Worm (Caenorhabditis elegans): ENCODE data around the gene T01C1.4.

- TF ChIP-seq pax-3 (tag; optimal IDR thresholded peaks at IDR 0.05) (peak; percentile 15), nhr-12 (tag; optimal IDR thresholded peaks at IDR 0.05) (no peak), nhr-11 (tag; optimal IDR thresholded peaks at IDR 0.05) (no peak), nhr-84 (tag; optimal IDR thresholded peaks at IDR 0.05) (no peak)
These were observed 41.5 kb upstream of the T01C1.4 start for ce11 chrX:10758453-10758852.
